Worm (Caenorhabditis elegans) whole organism, early embryonic: ENCODE results near the gene F35C11.6.

Experiments used
- B0310.2 ChIP-seq: sonication (generic microtip); optimal IDR thresholded peaks from 2 replicates; lab custom pipeline; 2016; ENCODE audit warnings: mild to moderate bottlenecking, missing genetic modification characterization, missing compliant biosample characterization
- F13C5.2 ChIP-seq: sonication (generic microtip); optimal IDR thresholded peaks from 2 replicates; lab custom pipeline; 2017; ENCODE audit warnings: mild to moderate bottlenecking, missing genetic modification characterization, inconsistent platforms, missing compliant biosample characterization
- aly-1 ChIP-seq: sonication (generic microtip); optimal IDR thresholded peaks from 2 replicates; lab custom pipeline; 2016; ENCODE audit warnings: missing genetic modification characterization, missing compliant biosample characterization
- ama-1 ChIP-seq: fragments of 150-350 bp; optimal IDR thresholded peaks from 2 replicates; lab custom pipeline; 2014
- ceh-13 ChIP-seq: fragments of 200-800 bp; sonication (Bioruptor generic); optimal IDR thresholded peaks from 2 replicates; lab custom pipeline; 2018; ENCODE audit warnings: mild to moderate bottlenecking, missing genetic modification characterization, missing compliant biosample characterization
- ceh-36 ChIP-seq: sonication (generic microtip); optimal IDR thresholded peaks from 2 replicates; lab custom pipeline; 2016; ENCODE audit warnings: missing genetic modification characterization, inconsistent platforms, missing compliant biosample characterization
- ets-7 ChIP-seq: sonication (generic microtip); optimal IDR thresholded peaks from 2 replicates; lab custom pipeline; 2016; ENCODE audit warnings: missing genotype, missing genetic modification characterization, missing compliant biosample characterization
- flt-1 ChIP-seq: fragments of 200-800 bp; sonication (Bioruptor generic); IDR thresholded peaks from 2 replicates; pipeline ENCODE4 v1.3.6; 2022; ENCODE audit warnings: missing genetic modification characterization, missing compliant biosample characterization
- hmbx-1 ChIP-seq: sonication (generic microtip); optimal IDR thresholded peaks from 2 replicates; lab custom pipeline; 2016; ENCODE audit warnings: mild to moderate bottlenecking, missing genetic modification characterization, missing compliant biosample characterization
- hmg-4 ChIP-seq: fragments of 200-800 bp; sonication (Bioruptor generic); optimal IDR thresholded peaks from 2 replicates; lab custom pipeline; 2018; ENCODE audit warnings: mild to moderate bottlenecking, missing genetic modification characterization, missing compliant biosample characterization
- hnd-1 ChIP-seq: sonication (generic microtip); optimal IDR thresholded peaks from 2 replicates; lab custom pipeline; 2016; ENCODE audit warnings: missing genetic modification characterization, missing compliant biosample characterization
- pes-1 ChIP-seq: fragments of 200-800 bp; sonication (Bioruptor generic); IDR thresholded peaks from 2 replicates; pipeline ENCODE4 v1.3.6; 2022; ENCODE audit warnings: missing genetic modification reagents, missing genetic modification characterization, missing compliant biosample characterization
- scrt-1 ChIP-seq: fragments of 200-800 bp; sonication (Bioruptor generic); IDR thresholded peaks from 2 replicates; pipeline ENCODE4 v1.3.6; 2022; ENCODE audit warnings: missing genetic modification characterization, missing compliant biosample characterization
- sea-1 ChIP-seq: fragments of 200-800 bp; sonication (Bioruptor generic); conservative IDR thresholded peaks from 2 replicates; pipeline ENCODE4 v1.3.6; 2022; ENCODE audit warnings: missing genetic modification characterization, missing compliant biosample characterization
- tbx-11 ChIP-seq: fragments of 200-800 bp; sonication (Bioruptor generic); IDR thresholded peaks from 2 replicates; pipeline ENCODE4 v1.3.6; 2022; ENCODE audit warnings: missing genetic modification characterization, missing compliant biosample characterization
- tbx-37 ChIP-seq: fragments of 200-800 bp; sonication (Bioruptor generic); conservative IDR thresholded peaks from 2 replicates; pipeline ENCODE4 v1.3.6; 2022; ENCODE audit warnings: missing genetic modification reagents, missing genetic modification characterization, missing compliant biosample characterization
- tra-4 ChIP-seq: sonication (generic microtip); optimal IDR thresholded peaks from 2 replicates; lab custom pipeline; 2017; ENCODE audit warnings: missing genetic modification characterization, missing compliant biosample characterization

F35C11.6 gene

DNA sequence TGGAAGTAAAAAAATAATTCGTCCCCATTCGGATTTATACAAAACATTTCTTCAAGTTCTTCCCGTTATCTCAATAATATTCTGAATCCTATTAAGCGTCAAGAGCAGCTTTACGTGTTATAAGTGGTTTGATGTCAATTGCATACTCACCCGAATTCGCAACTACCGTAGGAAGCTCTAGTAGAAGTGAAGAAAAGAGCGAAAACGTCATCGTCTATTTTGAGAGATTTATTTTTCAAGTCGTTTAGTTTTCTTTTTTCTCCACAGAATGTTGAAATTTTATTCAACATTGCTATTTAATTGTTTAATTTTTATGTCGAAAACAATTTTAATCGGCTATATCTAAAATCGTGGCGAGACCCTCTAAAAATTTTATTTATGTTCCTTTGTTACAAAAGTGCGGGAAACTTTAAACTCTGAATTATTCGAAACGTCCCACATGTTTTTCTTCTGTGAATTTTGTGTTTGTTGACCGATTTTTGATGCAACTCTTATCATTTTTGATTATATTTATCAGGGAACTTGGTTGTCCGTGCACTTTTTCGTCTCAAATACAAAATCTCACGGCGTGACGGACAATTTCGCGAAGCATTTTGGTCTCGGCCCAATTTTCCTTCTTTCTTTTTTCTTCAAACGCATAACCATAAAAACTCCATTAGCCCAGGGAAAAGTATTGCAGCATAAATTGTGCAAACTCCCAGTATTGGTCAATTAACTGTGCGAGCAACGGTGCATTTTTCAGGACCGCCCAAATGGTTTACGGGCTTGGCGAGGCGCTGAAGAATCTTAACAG is 11.1 kb upstream of the F35C11.6 start, which contains the start of gene tdc-1:
Gene tdc-1, plus strand, starts transcription at position 743 of the 793 bp plus-strand sequence.
- TF ChIP-seq pes-1, result no peak
- no peak for TF ChIP-seq hmbx-1 (tag; lab: Kevin White, UChicago)
- no peak for TF ChIP-seq scrt-1 (GFP tag; lab: Robert Waterston, UW)
- no peak for TF ChIP-seq ama-1 (lab: Kevin White, UChicago)
- no peak for TF ChIP-seq tbx-11 (GFP tag; lab: Robert Waterston, UW)
- TF ChIP-seq ets-7 (tag; lab: Kevin White, UChicago), result no peak
- no peak for TF ChIP-seq flt-1 (GFP tag; lab: Robert Waterston, UW)
- no peak for TF ChIP-seq ceh-36 (tag; lab: Kevin White, UChicago)
- TF ChIP-seq tbx-37 (GFP tag; lab: Robert Waterston, UW), result no peak
- TF ChIP-seq tra-4 (tag; lab: Kevin White, UChicago), result no peak
- no peak for TF ChIP-seq hnd-1 (tag; lab: Kevin White, UChicago)
- TF ChIP-seq B0310.2 (tag; lab: Kevin White, UChicago), result no peak
- no peak for TF ChIP-seq F13C5.2 (tag; lab: Kevin White, UChicago)
- no peak for TF ChIP-seq sea-1 (GFP tag; lab: Robert Waterston, UW)
- no peak for TF ChIP-seq aly-1 (tag; lab: Kevin White, UChicago)
- no peak for TF ChIP-seq hmg-4 (GFP tag; lab: Kevin White, UChicago)
- no peak for TF ChIP-seq ceh-13 (GFP tag; lab: Kevin White, UChicago)

DNA sequence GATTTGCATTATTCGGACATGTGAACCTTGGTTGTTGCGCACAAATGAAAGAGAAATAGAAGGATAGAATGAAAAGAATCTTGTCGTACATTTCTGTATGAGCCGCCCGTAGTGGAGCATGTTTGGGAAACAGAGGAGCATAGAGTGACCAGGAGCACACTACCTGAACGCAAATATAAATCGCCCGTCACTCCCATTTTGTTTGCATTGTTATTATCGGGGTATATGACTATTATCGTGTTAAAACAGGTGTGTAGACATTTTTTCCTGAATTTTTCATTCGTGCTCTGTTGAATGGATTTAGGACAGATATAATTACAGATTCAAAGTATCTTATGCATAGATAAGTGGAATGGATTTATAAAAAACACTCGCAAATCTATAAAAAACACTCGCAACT is 10.4 kb upstream of the F35C11.6 start, which contains the start of gene K01C8.2:
Gene K01C8.2, minus strand, starts transcription at position 101 of the 400 bp plus-strand sequence.
- TF ChIP-seq tra-4 (tag; lab: Kevin White, UChicago) (no peak), sea-1 (GFP tag; lab: Robert Waterston, UW) (no peak), pes-1 (no peak), ama-1 (lab: Kevin White, UChicago) (no peak)

DNA sequence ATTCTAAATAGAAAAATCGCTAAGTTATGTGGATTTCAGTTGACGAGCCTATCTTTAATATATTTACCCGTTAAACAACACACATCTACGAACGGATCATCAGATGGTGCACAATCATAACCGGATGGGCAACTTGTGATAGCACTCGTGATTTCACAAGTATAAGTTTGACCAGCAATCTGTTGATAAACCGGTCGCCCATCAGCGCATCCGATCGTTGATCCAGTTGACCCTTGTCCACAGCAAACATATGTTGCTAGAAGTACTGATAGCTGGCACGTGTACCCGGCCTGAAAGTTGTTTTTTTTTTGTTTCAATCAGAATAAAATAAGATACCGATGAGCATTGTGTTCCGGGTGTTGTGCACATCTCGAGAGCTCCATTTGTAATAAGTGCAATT is 8.7 kb upstream of the F35C11.6 start:
- TF ChIP-seq sea-1 (GFP tag; lab: Robert Waterston, UW) (no peak), tbx-37 (GFP tag; lab: Robert Waterston, UW) (no peak), ama-1 (lab: Kevin White, UChicago) (no peak), ceh-13 (GFP tag; lab: Kevin White, UChicago) (no peak), tra-4 (tag; lab: Kevin White, UChicago) (no peak), ceh-36 (tag; lab: Kevin White, UChicago) (no peak), F13C5.2 (tag; lab: Kevin White, UChicago) (no peak), tbx-11 (GFP tag; lab: Robert Waterston, UW) (no peak), ets-7 (tag; lab: Kevin White, UChicago) (no peak), B0310.2 (tag; lab: Kevin White, UChicago) (no peak), aly-1 (tag; lab: Kevin White, UChicago) (no peak), scrt-1 (GFP tag; lab: Robert Waterston, UW) (no peak), flt-1 (GFP tag; lab: Robert Waterston, UW) (no peak), hmg-4 (GFP tag; lab: Kevin White, UChicago) (no peak)

DNA sequence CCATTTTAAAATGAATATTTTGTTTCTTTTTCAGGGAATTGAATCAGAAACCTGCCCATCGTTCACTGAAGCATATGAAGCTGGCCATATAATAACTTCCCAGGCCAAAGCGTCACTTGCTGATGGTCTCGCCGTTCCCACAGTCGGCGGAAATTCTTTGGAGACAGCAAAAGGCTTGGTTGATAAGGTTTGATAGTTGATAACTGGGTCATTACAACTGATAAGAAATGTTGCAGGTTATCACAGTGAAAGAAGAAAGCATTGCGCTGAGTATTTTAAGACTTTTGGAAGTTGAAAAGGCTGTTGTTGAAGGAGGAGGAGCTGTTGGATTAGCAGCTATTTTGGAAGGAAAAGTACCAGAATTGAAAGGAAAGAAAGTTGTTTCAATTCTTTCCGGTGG is 7.6 kb upstream of the F35C11.6 start:
- no peak for TF ChIP-seq flt-1 (GFP tag; lab: Robert Waterston, UW)
- TF ChIP-seq hmbx-1 (tag; lab: Kevin White, UChicago), result no peak
- no peak for TF ChIP-seq hnd-1 (tag; lab: Kevin White, UChicago)
- no peak for TF ChIP-seq tbx-11 (GFP tag; lab: Robert Waterston, UW)
- no peak for TF ChIP-seq ama-1 (lab: Kevin White, UChicago)
- no peak for TF ChIP-seq ceh-13 (GFP tag; lab: Kevin White, UChicago)
- no peak for TF ChIP-seq sea-1 (GFP tag; lab: Robert Waterston, UW)
- TF ChIP-seq ets-7 (tag; lab: Kevin White, UChicago), result no peak
- no peak for TF ChIP-seq aly-1 (tag; lab: Kevin White, UChicago)
- TF ChIP-seq F13C5.2 (tag; lab: Kevin White, UChicago), result no peak
- TF ChIP-seq scrt-1 (GFP tag; lab: Robert Waterston, UW), result no peak
- TF ChIP-seq tbx-37 (GFP tag; lab: Robert Waterston, UW), result no peak
- no peak for TF ChIP-seq pes-1
- no peak for TF ChIP-seq B0310.2 (tag; lab: Kevin White, UChicago)
- TF ChIP-seq hmg-4 (GFP tag; lab: Kevin White, UChicago), result no peak
- TF ChIP-seq ceh-36 (tag; lab: Kevin White, UChicago), result no peak
- no peak for TF ChIP-seq tra-4 (tag; lab: Kevin White, UChicago)

DNA sequence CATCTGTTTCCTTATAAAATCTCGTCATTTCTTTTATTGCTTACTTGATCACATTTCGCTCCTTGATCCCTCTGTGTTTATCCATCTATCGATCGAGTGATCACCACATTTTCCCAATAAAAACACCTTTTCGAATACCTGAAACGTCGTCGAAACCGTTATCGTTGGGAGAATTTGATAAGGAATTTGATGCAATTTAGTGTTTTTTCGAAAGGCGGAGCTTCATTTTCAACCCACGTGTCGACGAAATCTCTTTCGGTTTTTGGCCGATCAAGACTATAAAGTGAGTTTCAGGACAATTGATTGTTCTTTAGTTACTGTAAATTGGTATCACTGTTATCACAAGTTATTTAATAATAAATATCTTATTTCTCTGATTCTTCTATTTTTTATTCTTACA is 5.7 kb upstream of the F35C11.6 start, which contains the start of gene srdh-1:
Gene srdh-1, plus strand, starts transcription at position 43 of the 400 bp plus-strand sequence.
- TF ChIP-seq hmbx-1 (tag; lab: Kevin White, UChicago) (no peak), ama-1 (lab: Kevin White, UChicago) (no peak), tbx-11 (GFP tag; lab: Robert Waterston, UW) (no peak), hnd-1 (tag; lab: Kevin White, UChicago) (no peak), F13C5.2 (tag; lab: Kevin White, UChicago) (no peak), scrt-1 (GFP tag; lab: Robert Waterston, UW) (no peak), ets-7 (tag; lab: Kevin White, UChicago) (no peak), ceh-36 (tag; lab: Kevin White, UChicago) (no peak), ceh-13 (GFP tag; lab: Kevin White, UChicago) (no peak), pes-1 (no peak), tra-4 (tag; lab: Kevin White, UChicago) (no peak), B0310.2 (tag; lab: Kevin White, UChicago) (no peak), sea-1 (GFP tag; lab: Robert Waterston, UW) (no peak), flt-1 (GFP tag; lab: Robert Waterston, UW) (no peak), hmg-4 (GFP tag; lab: Kevin White, UChicago) (no peak), aly-1 (tag; lab: Kevin White, UChicago) (no peak), tbx-37 (GFP tag; lab: Robert Waterston, UW) (no peak)

DNA sequence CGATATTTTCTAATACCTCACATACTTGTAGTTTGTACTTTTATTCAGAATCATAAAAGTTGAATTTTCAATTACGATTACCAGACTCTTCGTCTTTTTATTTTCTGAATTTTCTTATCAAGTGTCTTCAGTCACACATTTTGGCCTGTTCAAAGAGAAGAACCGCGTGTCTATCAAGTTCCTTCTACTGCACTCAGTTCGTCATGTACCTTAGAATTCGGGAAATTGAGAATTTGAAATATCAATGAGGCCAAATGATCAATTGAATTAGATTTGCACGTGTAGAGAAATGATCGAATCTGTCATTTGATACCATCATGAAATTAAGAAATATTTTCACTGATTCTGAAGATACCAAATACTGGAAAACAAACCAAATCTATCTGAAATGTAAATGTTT is 4.6 kb upstream of the F35C11.6 start:
- TF ChIP-seq aly-1 (tag; lab: Kevin White, UChicago) (no peak), hnd-1 (tag; lab: Kevin White, UChicago) (no peak), F13C5.2 (tag; lab: Kevin White, UChicago) (no peak), ceh-13 (GFP tag; lab: Kevin White, UChicago) (no peak), tra-4 (tag; lab: Kevin White, UChicago) (no peak), ceh-36 (tag; lab: Kevin White, UChicago) (no peak), tbx-11 (GFP tag; lab: Robert Waterston, UW) (no peak), sea-1 (GFP tag; lab: Robert Waterston, UW) (no peak), ets-7 (tag; lab: Kevin White, UChicago) (no peak), flt-1 (GFP tag; lab: Robert Waterston, UW) (no peak), ama-1 (lab: Kevin White, UChicago) (no peak), pes-1 (no peak), hmg-4 (GFP tag; lab: Kevin White, UChicago) (no peak), scrt-1 (GFP tag; lab: Robert Waterston, UW) (no peak), tbx-37 (GFP tag; lab: Robert Waterston, UW) (no peak), hmbx-1 (tag; lab: Kevin White, UChicago) (no peak)
